Fruit fly (Drosophila melanogaster): ENCODE results near the gene fon.

Gene fon

dm6 chr2L:19398317-19399234, 12.6 kb upstream of the fon start, which contains the start of gene CG17544 (continued):
- TF ChIP-seq CG12659 (GFP tag; optimal IDR thresholded peaks at IDR 0.05) (peak; percentile 82), ftz-f1 (GFP tag; optimal IDR thresholded peaks at IDR 0.05) (peak; percentile 95), Sry-β (GFP tag; optimal IDR thresholded peaks at IDR 0.05) (peak; percentile 87), sc (optimal IDR thresholded peaks at IDR 0.05) (no peak), sc (GFP tag; optimal IDR thresholded peaks at IDR 0.05) (peak; percentile 78), NK7.1 (GFP tag; optimal IDR thresholded peaks at IDR 0.05) (no peak), ttk (GFP tag; IDR thresholded peaks at IDR 0.05) (peak; percentile 79), CG2889 (GFP tag; IDR thresholded peaks at IDR 0.05) (peak; percentile 35; the same call in 1 of the 3 replicates), CG13624 (GFP tag; optimal IDR thresholded peaks at IDR 0.05) (peak; percentile 18), CG8478 (optimal IDR thresholded peaks at IDR 0.05) (no peak), pros (GFP tag; optimal IDR thresholded peaks at IDR 0.05) (peak; percentile 54), Elba2 (GFP tag; optimal IDR thresholded peaks at IDR 0.05) (no peak), sna (GFP tag; IDR thresholded peaks at IDR 0.05; ENCODE audit: partially characterized antibody) (no peak), CG7372 (GFP tag; IDR thresholded peaks at IDR 0.05) (peak; percentile 25), CG11560 (tag; IDR thresholded peaks at IDR 0.05) (0 out of 3 replicates have a peak, but pooled peaks have one; percentile 8), trem (tag; optimal IDR thresholded peaks at IDR 0.05) (peak; percentile 75), ci (GFP tag; IDR thresholded peaks at IDR 0.05) (peak; percentile 55), Fer2 (tag; optimal IDR thresholded peaks at IDR 0.05) (peak; percentile 59), danr (GFP tag; IDR thresholded peaks at IDR 0.05) (peak; percentile 41; the same call in 1 of the 2 replicates), Antp (GFP tag; optimal IDR thresholded peaks at IDR 0.05) (peak; percentile 57), en (GFP tag; optimal IDR thresholded peaks at IDR 0.05) (no peak), CG9817 (tag; optimal IDR thresholded peaks at IDR 0.05) (peak; percentile 74), fd3F (GFP tag; optimal IDR thresholded peaks at IDR 0.05) (peak; percentile 53), CG32532 (GFP tag; IDR thresholded peaks at IDR 0.05) (peak; percentile 76), unc-4 (GFP tag; IDR thresholded peaks at IDR 0.05; ENCODE audit: partially characterized antibody) (peak; percentile 48), nau (GFP tag; optimal IDR thresholded peaks at IDR 0.05) (peak; percentile 70), unpg (GFP tag; optimal IDR thresholded peaks at IDR 0.05) (peak; percentile 53), PHDP (tag; optimal IDR thresholded peaks at IDR 0.05) (peak; percentile 76), CG34224 (GFP tag; IDR thresholded peaks at IDR 0.05; ENCODE audit: partially characterized antibody) (peak; percentile 48; the same call in 2 of the 3 replicates), Lim3 (GFP tag; IDR thresholded peaks at IDR 0.05) (no peak), otp (GFP tag; IDR thresholded peaks at IDR 0.05) (peak; percentile 30; the same call in 1 of the 3 replicates), seq (GFP tag; IDR thresholded peaks at IDR 0.05) (no peak; the same call in 1 of the 2 replicates), nmo (GFP tag; optimal IDR thresholded peaks at IDR 0.05) (peak; percentile 56), shn (GFP tag; optimal IDR thresholded peaks at IDR 0.05) (no peak), CG13424 (tag; optimal IDR thresholded peaks at IDR 0.05) (peak; percentile 89), corto (GFP tag; optimal IDR thresholded peaks at IDR 0.05) (no peak), Doc3 (GFP tag; IDR thresholded peaks at IDR 0.05; ENCODE audit: partially characterized antibody) (no peak), CG6175 (GFP tag; IDR thresholded peaks at IDR 0.05) (peak; percentile 49; the same call in 1 of the 3 replicates), slbo (GFP tag; IDR thresholded peaks at IDR 0.05) (peak; percentile 76), onecut (GFP tag; IDR thresholded peaks at IDR 0.05) (peak; percentile 92), lov (optimal IDR thresholded peaks at IDR 0.05) (no peak), lov (GFP tag; IDR thresholded peaks at IDR 0.05) (no peak), ara (GFP tag; IDR thresholded peaks at IDR 0.05) (no peak), Deaf1 (tag; optimal IDR thresholded peaks at IDR 0.05) (peak; percentile 70), CG9727 (GFP tag; optimal IDR thresholded peaks at IDR 0.05) (peak; percentile 86), jumu (GFP tag; optimal IDR thresholded peaks at IDR 0.05) (peak; percentile 28), CG18011 (GFP tag; optimal IDR thresholded peaks at IDR 0.05) (peak; percentile 12), CG34376 (GFP tag; optimal IDR thresholded peaks at IDR 0.05) (peak; percentile 31), CG8944 (GFP tag; optimal IDR thresholded peaks at IDR 0.05) (peak; percentile 33)
